Worm (Caenorhabditis elegans) whole organism, L1 larva: ENCODE results near the gene sql-1.

Source experiments
- alr-1 ChIP-seq: fragments of 200-800 bp; sonication (Bioruptor generic); optimal IDR thresholded peaks from 2 replicates; lab custom pipeline; 2018; ENCODE audit warnings: borderline replicate concordance, mild to moderate bottlenecking, missing genetic modification characterization, missing compliant biosample characterization
- dpl-1 ChIP-seq, 3 experiments: fragments of 150-350 bp in 2 of 3; sonication (generic microtip) in 1 of 3; optimal IDR thresholded peaks; 2 replicates each; lab custom pipeline; 2014 to 2017; ENCODE audit warnings: missing biosample characterization in 3 of 3, missing genetic modification characterization in 3 of 3, missing genetic modification reagents in 3 of 3
- elt-2 ChIP-seq: sonication (generic microtip); optimal IDR thresholded peaks from 2 replicates; lab custom pipeline; 2016; ENCODE audit warnings: missing genetic modification characterization, mild to moderate bottlenecking, inconsistent platforms, missing compliant biosample characterization, missing genetic modification reagents
- fkh-10 ChIP-seq: sonication (generic microtip); optimal IDR thresholded peaks from 2 replicates; lab custom pipeline; 2017; ENCODE audit warnings: missing biosample characterization, missing genetic modification reagents, missing genetic modification characterization
- grh-1 ChIP-seq: fragments of 200-800 bp; sonication (Bioruptor generic); IDR thresholded peaks from 2 replicates; pipeline ENCODE4 v1.3.6; 2022; ENCODE audit warnings: missing genetic modification reagents, missing genetic modification characterization, missing compliant biosample characterization
- lin-13 ChIP-seq: fragments of 150-350 bp; optimal IDR thresholded peaks from 2 replicates; lab custom pipeline; 2014; ENCODE audit warnings: missing biosample characterization, missing genetic modification reagents, missing genetic modification characterization
- nhr-12 ChIP-seq: sonication (generic microtip); optimal IDR thresholded peaks from 2 replicates; lab custom pipeline; 2017; ENCODE audit warnings: missing biosample characterization, missing genetic modification characterization
- nhr-76 ChIP-seq: sonication (generic microtip); optimal IDR thresholded peaks from 2 replicates; lab custom pipeline; 2017; ENCODE audit warnings: missing biosample characterization, missing genetic modification characterization
- nhr-77 ChIP-seq: fragments of 150-350 bp; optimal IDR thresholded peaks from 2 replicates; lab custom pipeline; 2014; ENCODE audit warnings: missing biosample characterization, missing genetic modification characterization
- pqm-1 ChIP-seq: sonication (generic microtip); optimal IDR thresholded peaks from 3 replicates; lab custom pipeline; 2017; ENCODE audit warnings: missing biosample characterization, missing genetic modification characterization
- rnt-1 ChIP-seq: sonication (generic microtip); optimal IDR thresholded peaks from 2 replicates; lab custom pipeline; 2016; ENCODE audit warnings: mild to moderate bottlenecking, missing genetic modification characterization, moderate library complexity, missing compliant biosample characterization

DNA sequence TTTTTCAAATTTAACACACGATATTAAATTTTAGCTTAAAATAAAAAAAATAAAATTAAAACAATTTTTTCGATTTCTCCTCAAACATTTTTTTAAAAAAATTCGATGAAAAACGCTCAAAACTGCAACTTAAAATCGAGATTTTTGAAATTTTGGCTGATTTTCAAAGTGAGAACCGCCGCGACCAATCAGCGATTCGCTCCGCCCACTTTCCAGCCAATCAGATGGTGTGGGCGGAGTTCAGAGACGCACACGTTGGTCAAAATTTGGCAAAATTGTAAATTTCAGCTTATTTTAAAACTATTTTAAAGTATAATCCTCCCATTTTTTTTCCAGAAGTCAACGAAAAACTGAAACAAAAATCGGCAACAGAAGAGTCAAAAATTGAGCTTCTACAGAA, 11.1 kb downstream of the sql-1 start:
- TF ChIP-seq dpl-1 (GFP tag; optimal IDR thresholded peaks at IDR 0.05; lab: Kevin White, UChicago), result no peak
- TF ChIP-seq fkh-10 (GFP tag; lab: Kevin White, UChicago), result no peak
- TF ChIP-seq alr-1 (tag; lab: Kevin White, UChicago), result no peak
- TF ChIP-seq nhr-77 (tag; lab: Kevin White, UChicago), result no peak
- no peak for TF ChIP-seq nhr-76
- TF ChIP-seq rnt-1 (tag; lab: Kevin White, UChicago), result no peak
- TF ChIP-seq nhr-12 (tag; lab: Kevin White, UChicago), result no peak
- no peak for TF ChIP-seq lin-13 (GFP tag; lab: Kevin White, UChicago)
- TF ChIP-seq pqm-1, result no peak
- no peak for TF ChIP-seq grh-1 (GFP tag; lab: Robert Waterston, UW)
- TF ChIP-seq elt-2 (tag; lab: Kevin White, UChicago), result no peak
